Worm (Caenorhabditis elegans): ENCODE data around the gene C25D7.16.

Gene C25D7.16

ce11 chrV:15085335-15085800 is 29.4 kb downstream of the C25D7.16 start, which contains the start of the genes ahsa-1 and C01G10.7 (continued):
- peak; percentile 72; the same call in 1 of the 2 replicates for TF ChIP-seq ceh-44 (GFP tag; IDR thresholded peaks at IDR 0.05)
- TF ChIP-seq nhr-11 (tag; optimal IDR thresholded peaks at IDR 0.05): peak; percentile 66
- TF ChIP-seq unc-130 (GFP tag; optimal IDR thresholded peaks at IDR 0.05): peak; percentile 98
- TF ChIP-seq lin-1 (GFP tag; IDR thresholded peaks at IDR 0.05): no peak
- TF ChIP-seq cey-2 (tag; optimal IDR thresholded peaks at IDR 0.05; ENCODE audit: borderline replicate concordance, insufficient read depth): no peak
- TF ChIP-seq saeg-2 (GFP tag; IDR thresholded peaks at IDR 0.05): no peak
- TF ChIP-seq tag-97 (GFP tag; IDR thresholded peaks at IDR 0.05): 0 out of 2 replicates have a peak, but pooled peaks have one; percentile 12
- TF ChIP-seq daf-8 (GFP tag; IDR thresholded peaks at IDR 0.05): no peak
- TF ChIP-seq F26F4.8 (GFP tag; conservative IDR thresholded peaks at IDR 0.05): no peak
- TF ChIP-seq dpl-1 (GFP tag; optimal IDR thresholded peaks at IDR 0.05): peak; percentile 84
- TF ChIP-seq lim-7 (GFP tag; IDR thresholded peaks at IDR 0.05): no peak
- no peak for TF ChIP-seq zip-11 (GFP tag; IDR thresholded peaks at IDR 0.05)
- no peak for TF ChIP-seq dmd-8 (GFP tag; IDR thresholded peaks at IDR 0.05)
- TF ChIP-seq lin-38 (GFP tag; IDR thresholded peaks at IDR 0.05): peak; percentile 99
- TF ChIP-seq T26A8.4 (GFP tag; IDR thresholded peaks at IDR 0.05): peak; percentile 59; the same call in 1 of the 2 replicates
- peak; percentile 64 for TF ChIP-seq nhr-28 (tag; optimal IDR thresholded peaks at IDR 0.05)
- peak; percentile 88 for TF ChIP-seq nhr-77 (tag; optimal IDR thresholded peaks at IDR 0.05)
- TF ChIP-seq lin-39 (tag; optimal IDR thresholded peaks at IDR 0.05): no peak
- peak; percentile 99 for TF ChIP-seq nhr-6 (tag; optimal IDR thresholded peaks at IDR 0.05)
- peak; percentile 67; the same call in 1 of the 2 replicates for TF ChIP-seq ceh-20 (GFP tag; IDR thresholded peaks at IDR 0.05)
- no peak for TF ChIP-seq daf-19 (GFP tag; conservative IDR thresholded peaks at IDR 0.05)
- TF ChIP-seq daf-16 (GFP tag; optimal IDR thresholded peaks at IDR 0.05): peak in 1 of 2 experiments; percentile 72
- no peak for TF ChIP-seq daf-16 (tag; optimal IDR thresholded peaks at IDR 0.05)
- TF ChIP-seq arid-1 (GFP tag; conservative IDR thresholded peaks at IDR 0.05): 0 out of 2 replicates have a peak, but pooled peaks have one; percentile 46
- TF ChIP-seq gei-8 (GFP tag; optimal IDR thresholded peaks at IDR 0.05): no peak
- TF ChIP-seq sdz-12 (GFP tag; optimal IDR thresholded peaks at IDR 0.05): no peak
- TF ChIP-seq lsy-2 (tag; optimal IDR thresholded peaks at IDR 0.05): peak; percentile 64 to 94
- TF ChIP-seq ztf-11 (tag; optimal IDR thresholded peaks at IDR 0.05): no peak
- peak; percentile 45 to 64; a peak in 2 of 4 replicates for TF ChIP-seq madf-5 (GFP tag; IDR thresholded peaks at IDR 0.05)
- peak; percentile 82 for TF ChIP-seq Y48G9A.11 (GFP tag; IDR thresholded peaks at IDR 0.05)
- TF ChIP-seq madf-9 (GFP tag; conservative IDR thresholded peaks at IDR 0.05): peak; percentile 75
- peak; percentile 87 for TF ChIP-seq rbr-2 (tag; optimal IDR thresholded peaks at IDR 0.05)
- no peak for TF ChIP-seq ZK546.5 (tag; optimal IDR thresholded peaks at IDR 0.05)
- peak; percentile 46; the same call in 1 of the 2 replicates for TF ChIP-seq nhr-42 (GFP tag; IDR thresholded peaks at IDR 0.05)
- TF ChIP-seq tra-1 (GFP tag; IDR thresholded peaks at IDR 0.05): peak; percentile 58; the same call in 1 of the 2 replicates
- peak; percentile 52; the same call in 1 of the 2 replicates for TF ChIP-seq mdt-29 (GFP tag; IDR thresholded peaks at IDR 0.05)
- TF ChIP-seq ces-1 (GFP tag; optimal IDR thresholded peaks at IDR 0.05): peak; percentile 60
- peak; percentile 72 for TF ChIP-seq pqm-1 (tag; optimal IDR thresholded peaks at IDR 0.05)
- peak; percentile 91 for TF ChIP-seq lin-15B (tag; optimal IDR thresholded peaks at IDR 0.05)
- TF ChIP-seq aly-2 (tag; optimal IDR thresholded peaks at IDR 0.05): no peak
- no peak for TF ChIP-seq spr-3 (GFP tag; optimal IDR thresholded peaks at IDR 0.05)
- TF ChIP-seq zag-1 (tag; optimal IDR thresholded peaks at IDR 0.05): no peak
- peak; percentile 80 for TF ChIP-seq fkh-10 (GFP tag; optimal IDR thresholded peaks at IDR 0.05)
- TF ChIP-seq nhr-48 (tag; optimal IDR thresholded peaks at IDR 0.05): no peak
- TF ChIP-seq skn-1 (tag; optimal IDR thresholded peaks at IDR 0.05): no peak
- TF ChIP-seq snpc-4 (tag; optimal IDR thresholded peaks at IDR 0.05): no peak
- no peak for TF ChIP-seq ceh-82 (tag; optimal IDR thresholded peaks at IDR 0.05)
- TF ChIP-seq mes-2 (tag; optimal IDR thresholded peaks at IDR 0.05; ENCODE audit: poor library complexity, severe bottlenecking): peak; percentile 99
- TF ChIP-seq R02D3.7 (tag; optimal IDR thresholded peaks at IDR 0.05): peak; percentile 89
- peak; percentile 91 for TF ChIP-seq ZK337.2 (GFP tag; IDR thresholded peaks at IDR 0.05)
- no peak for TF ChIP-seq hlh-30 (tag; optimal IDR thresholded peaks at IDR 0.05; ENCODE audit: insufficient read depth)
